Fruit fly (Drosophila melanogaster) whole organism, wandering third instar larva: ENCODE data around the gene betaNACtes1.

ENCODE experiments used
- Myc ChIP-seq: fragments of >200 bp; optimal IDR thresholded peaks from 2 replicates; lab custom pipeline; 2017
- dsf ChIP-seq: sonication (Bioruptor generic); optimal IDR thresholded peaks from 2 replicates; lab custom pipeline; 2016; ENCODE audit warnings: missing biosample characterization, missing genetic modification characterization, borderline replicate concordance
- fru ChIP-seq: fragments of 200-800 bp; sonication (Bioruptor generic); optimal IDR thresholded peaks from 3 replicates; lab custom pipeline; 2016; ENCODE audit warnings: missing biosample characterization, mild to moderate bottlenecking, missing genetic modification characterization

DNA sequence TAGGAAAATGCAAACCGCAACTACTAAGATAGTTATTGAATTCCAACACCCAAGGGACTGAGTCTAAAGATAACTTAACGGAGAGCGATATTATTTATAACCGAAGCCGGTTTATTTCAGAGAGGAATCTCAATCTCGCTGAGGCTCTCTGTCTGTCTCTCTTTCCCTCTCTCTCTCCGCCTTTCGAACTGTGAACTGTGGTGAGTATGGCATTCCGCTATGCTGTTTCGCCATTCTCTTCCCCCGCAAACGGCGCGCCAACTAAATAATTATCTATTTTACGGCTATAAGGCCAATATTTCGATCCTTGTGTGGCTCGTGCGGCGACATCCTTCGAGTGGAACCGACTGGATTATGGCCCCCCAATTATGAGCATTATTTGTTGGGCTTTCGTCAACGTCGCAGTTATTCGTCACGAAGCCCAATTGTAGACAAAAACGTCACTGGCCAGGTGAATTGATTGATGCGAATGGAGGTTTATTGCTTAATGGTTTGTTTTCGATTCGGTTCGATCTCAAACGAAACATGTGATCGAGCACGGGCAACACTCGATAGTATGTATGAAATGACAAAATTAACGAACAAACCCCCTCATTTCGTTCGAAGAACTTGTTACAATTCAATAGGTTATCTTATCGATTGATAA lies 39.8 kb upstream of the betaNACtes1 start:
- TF ChIP-seq Myc (lab: Kevin White, UChicago) (no peak), dsf (GFP tag; lab: Kevin White, UChicago) (no peak), fru (no peak)
